Fruit fly (Drosophila melanogaster) whole organism, embryonic: ENCODE data around the gene Ntf-2r.
A peak's percentile ranks its signal among the peaks of the same experiment; 100 is the strongest.

Experiments
- Bgb ChIP-seq: fragments of 200-800 bp; sonication (Bioruptor generic); IDR thresholded peaks from 2 replicates; pipeline ENCODE4 v1.3.6; 2022; ENCODE audit warnings: missing biosample characterization, missing genetic modification characterization; ENCODE audit not compliant: partially characterized antibody
- Blimp-1 ChIP-seq: fragments of 200-800 bp; sonication (Bioruptor generic); optimal IDR thresholded peaks from 3 replicates; lab custom pipeline; 2018; ENCODE audit warnings: missing biosample characterization, missing genetic modification characterization, mild to moderate bottlenecking, moderate library complexity, missing genetic modification reagents
- BtbVII ChIP-seq: fragments of 200-800 bp; sonication (Bioruptor generic); optimal IDR thresholded peaks from 3 replicates; lab custom pipeline; 2017; ENCODE audit warnings: missing biosample characterization, mild to moderate bottlenecking, missing genetic modification characterization
- CG10366 ChIP-seq: fragments of 200-800 bp; sonication (Bioruptor generic); IDR thresholded peaks from 2 replicates; pipeline ENCODE4 v1.3.6; 2022; ENCODE audit warnings: missing biosample characterization, missing genetic modification characterization
- CG11247 ChIP-seq: fragments of 200-800 bp; sonication (Bioruptor generic); IDR thresholded peaks from 2 replicates; pipeline ENCODE4 v1.3.6; 2022; ENCODE audit warnings: missing biosample characterization, missing genetic modification characterization
- CG12299 ChIP-seq: fragments of 200-800 bp; sonication (Bioruptor generic); optimal IDR thresholded peaks from 2 replicates; lab custom pipeline; 2018; ENCODE audit warnings: missing biosample characterization, mild to moderate bottlenecking, missing genetic modification characterization
- CG1233 ChIP-seq: fragments of 200-800 bp; sonication (Bioruptor generic); optimal IDR thresholded peaks from 4 replicates; lab custom pipeline; 2018; ENCODE audit warnings: missing biosample characterization, mild to moderate bottlenecking, missing genetic modification characterization
- CG13424 ChIP-seq: fragments of 200-800 bp; sonication (Bioruptor generic); optimal IDR thresholded peaks from 2 replicates; lab custom pipeline; 2019; ENCODE audit warnings: missing biosample characterization, mild to moderate bottlenecking, missing genetic modification characterization, moderate library complexity
- CG1603 ChIP-seq: fragments of 200-800 bp; sonication (Bioruptor generic); optimal IDR thresholded peaks from 2 replicates; lab custom pipeline; 2019; ENCODE audit warnings: missing biosample characterization, mild to moderate bottlenecking, missing genetic modification characterization, moderate library complexity
- CG16815 ChIP-seq: fragments of 200-800 bp; sonication (Bioruptor generic); optimal IDR thresholded peaks from 3 replicates; lab custom pipeline; 2017; ENCODE audit warnings: missing biosample characterization, mild to moderate bottlenecking, missing genetic modification characterization
- CG17328 ChIP-seq: fragments of 200-800 bp; sonication (Bioruptor generic); IDR thresholded peaks from 2 replicates; pipeline ENCODE4 v1.3.6; 2022; ENCODE audit warnings: missing biosample characterization, missing genetic modification characterization
- CG1832 ChIP-seq: fragments of 200-800 bp; sonication (Bioruptor generic); optimal IDR thresholded peaks from 2 replicates; lab custom pipeline; 2017; ENCODE audit warnings: missing biosample characterization, mild to moderate bottlenecking, missing genetic modification characterization, inconsistent platforms
- CG18476 ChIP-seq: fragments of 200-800 bp; sonication (Bioruptor generic); optimal IDR thresholded peaks from 2 replicates; lab custom pipeline; 2016; ENCODE audit warnings: missing biosample characterization, mild to moderate bottlenecking, missing genetic modification characterization
- CG2120 ChIP-seq: fragments of 200-800 bp; sonication (Bioruptor generic); optimal IDR thresholded peaks from 3 replicates; lab custom pipeline; 2016; ENCODE audit warnings: missing biosample characterization, missing genetic modification characterization
- CG31224 ChIP-seq: fragments of 200-800 bp; sonication (Bioruptor generic); IDR thresholded peaks from 2 replicates; pipeline ENCODE4 v1.3.6; 2022; ENCODE audit warnings: missing biosample characterization, missing genetic modification characterization
- CG31441 ChIP-seq: fragments of 200-800 bp; sonication (Bioruptor generic); IDR thresholded peaks from 2 replicates; pipeline ENCODE4 v1.3.6; 2022; ENCODE audit warnings: missing biosample characterization, missing genetic modification characterization
- CG6683 ChIP-seq: fragments of 200-800 bp; sonication (Bioruptor generic); optimal IDR thresholded peaks from 2 replicates; lab custom pipeline; 2017; ENCODE audit warnings: missing biosample characterization, mild to moderate bottlenecking, missing genetic modification characterization, missing genetic modification reagents
- CG7963 ChIP-seq: fragments of 200-800 bp; sonication (Bioruptor generic); IDR thresholded peaks from 3 replicates; pipeline ENCODE4 v1.3.6; 2022; ENCODE audit warnings: missing biosample characterization, missing genetic modification characterization; ENCODE audit not compliant: partially characterized antibody
- CG8359 ChIP-seq: fragments of 200-800 bp; sonication (Bioruptor generic); optimal IDR thresholded peaks from 2 replicates; lab custom pipeline; 2017; ENCODE audit warnings: missing biosample characterization, mild to moderate bottlenecking, missing genetic modification characterization, borderline replicate concordance
- CG8765 ChIP-seq: fragments of 200-800 bp; sonication (Bioruptor generic); IDR thresholded peaks from 2 replicates; pipeline ENCODE4 v1.3.6; 2022; ENCODE audit warnings: missing biosample characterization, missing genetic modification characterization
- CTCF ChIP-seq: fragments of 200-800 bp; sonication (Bioruptor generic); optimal IDR thresholded peaks from 2 replicates; lab custom pipeline; 2017; ENCODE audit warnings: missing biosample characterization, mild to moderate bottlenecking, missing genetic modification characterization, moderate library complexity
- Drgx ChIP-seq: fragments of 200-800 bp; sonication (Bioruptor generic); IDR thresholded peaks from 2 replicates; pipeline ENCODE4 v1.3.6; 2022; ENCODE audit warnings: missing biosample characterization, missing genetic modification characterization
- Ets65A ChIP-seq: fragments of 200-800 bp; sonication (Bioruptor generic); peaks from one replicate; lab custom pipeline; 2016; ENCODE audit warnings: missing biosample characterization, missing genetic modification characterization
- NK7.1 ChIP-seq: fragments of 200-800 bp; sonication (Bioruptor generic); optimal IDR thresholded peaks from 3 replicates; lab custom pipeline; 2016; ENCODE audit warnings: missing biosample characterization, missing genetic modification characterization
- Side ChIP-seq: fragments of 200-800 bp; sonication (Bioruptor generic); optimal IDR thresholded peaks from 2 replicates; lab custom pipeline; 2016; ENCODE audit warnings: missing biosample characterization, missing genetic modification characterization
- Xrp1 ChIP-seq: fragments of 200-800 bp; sonication (Bioruptor generic); IDR thresholded peaks from 2 replicates; pipeline ENCODE4 v1.3.6; 2022; ENCODE audit warnings: missing biosample characterization, missing genetic modification characterization
- abd-A ChIP-seq: fragments of 200-800 bp; sonication (Bioruptor generic); optimal IDR thresholded peaks from 3 replicates; lab custom pipeline; 2019; ENCODE audit warnings: missing biosample characterization, mild to moderate bottlenecking, missing genetic modification characterization, moderate library complexity
- amos ChIP-seq: fragments of 200-800 bp; sonication (Bioruptor generic); IDR thresholded peaks from 2 replicates; pipeline ENCODE4 v1.3.6; 2022; ENCODE audit warnings: missing biosample characterization, missing genetic modification characterization; ENCODE audit not compliant: partially characterized antibody
- ara ChIP-seq: fragments of 200-800 bp; sonication (Bioruptor generic); IDR thresholded peaks from 2 replicates; pipeline ENCODE4 v1.3.6; 2022; ENCODE audit warnings: missing biosample characterization, missing genetic modification characterization
- bigmax ChIP-seq: fragments of 200-800 bp; sonication (Bioruptor generic); optimal IDR thresholded peaks from 2 replicates; lab custom pipeline; 2018; ENCODE audit warnings: missing biosample characterization, mild to moderate bottlenecking, missing genetic modification characterization
- br ChIP-seq: fragments of >200 bp; optimal IDR thresholded peaks from 2 replicates; lab custom pipeline; 2017
- chinmo ChIP-seq: fragments of 200-800 bp; sonication (Bioruptor generic); IDR thresholded peaks from 4 replicates; pipeline ENCODE4 v1.3.6; 2022; ENCODE audit warnings: missing biosample characterization, missing genetic modification characterization; ENCODE audit not compliant: partially characterized antibody
- dati ChIP-seq: fragments of 200-800 bp; sonication (Bioruptor generic); IDR thresholded peaks from 2 replicates; pipeline ENCODE4 v1.3.6; 2022; ENCODE audit warnings: missing biosample characterization, missing genetic modification characterization
- disco-r ChIP-seq: fragments of 200-800 bp; sonication (Bioruptor generic); optimal IDR thresholded peaks from 2 replicates; lab custom pipeline; 2016; ENCODE audit warnings: missing biosample characterization, missing genetic modification characterization
- dmrt99B ChIP-seq: fragments of 200-800 bp; sonication (Bioruptor generic); optimal IDR thresholded peaks from 2 replicates; lab custom pipeline; 2018; ENCODE audit warnings: missing biosample characterization, mild to moderate bottlenecking, missing genetic modification characterization, moderate library complexity
- fd96Cb ChIP-seq: fragments of 200-800 bp; sonication (Bioruptor generic); optimal IDR thresholded peaks from 2 replicates; lab custom pipeline; 2018; ENCODE audit warnings: missing biosample characterization, mild to moderate bottlenecking, missing genetic modification characterization, moderate library complexity
- grau ChIP-seq: fragments of 200-800 bp; optimal IDR thresholded peaks from 3 replicates; lab custom pipeline; 2019; ENCODE audit warnings: missing biosample characterization, mild to moderate bottlenecking, missing genetic modification characterization, moderate library complexity
- gro ChIP-seq: fragments of 200-800 bp; sonication (Bioruptor generic); optimal IDR thresholded peaks from 2 replicates; lab custom pipeline; 2016; ENCODE audit warnings: missing biosample characterization, missing genetic modification characterization
- kni ChIP-seq: fragments of 200-800 bp; sonication (Bioruptor generic); optimal IDR thresholded peaks from 3 replicates; lab custom pipeline; 2017; ENCODE audit warnings: mild to moderate bottlenecking, missing biosample characterization, missing genetic modification reagents, missing genetic modification characterization
- lab ChIP-seq: fragments of 200-800 bp; sonication (Bioruptor generic); optimal IDR thresholded peaks from 3 replicates; lab custom pipeline; 2017; ENCODE audit warnings: missing biosample characterization, missing genetic modification characterization, mild to moderate bottlenecking, moderate library complexity, missing genetic modification reagents
- lbe ChIP-seq: fragments of 200-800 bp; sonication (Bioruptor generic); optimal IDR thresholded peaks from 2 replicates; lab custom pipeline; 2016; ENCODE audit warnings: missing biosample characterization, mild to moderate bottlenecking, missing genetic modification characterization
- nau ChIP-seq: fragments of 200-800 bp; sonication (Bioruptor generic); optimal IDR thresholded peaks from 3 replicates; lab custom pipeline; 2017; ENCODE audit warnings: missing biosample characterization, mild to moderate bottlenecking, missing genetic modification characterization, missing genetic modification reagents
- org-1 ChIP-seq: fragments of 200-800 bp; sonication (Bioruptor generic); optimal IDR thresholded peaks from 2 replicates; lab custom pipeline; 2017; ENCODE audit warnings: missing biosample characterization, missing genetic modification characterization
- pum ChIP-seq: fragments of 200-800 bp; sonication (Bioruptor generic); optimal IDR thresholded peaks from 2 replicates; lab custom pipeline; 2016; ENCODE audit warnings: missing biosample characterization, missing genetic modification characterization
- ro ChIP-seq: fragments of 200-800 bp; sonication (Bioruptor generic); IDR thresholded peaks from 2 replicates; pipeline ENCODE4 v1.3.6; 2022; ENCODE audit warnings: missing biosample characterization, missing genetic modification characterization
- scrt ChIP-seq: fragments of 200-800 bp; sonication (Bioruptor generic); optimal IDR thresholded peaks from 2 replicates; lab custom pipeline; 2018; ENCODE audit warnings: missing biosample characterization, mild to moderate bottlenecking, missing genetic modification characterization, moderate library complexity
- sd ChIP-seq: fragments of 200-800 bp; sonication (Bioruptor generic); optimal IDR thresholded peaks from 3 replicates; lab custom pipeline; 2018; ENCODE audit warnings: missing biosample characterization, mild to moderate bottlenecking, missing genetic modification characterization, moderate library complexity
- sim ChIP-seq: fragments of 200-800 bp; sonication (Bioruptor generic); IDR thresholded peaks from 2 replicates; pipeline ENCODE4 v1.3.6; 2022; ENCODE audit warnings: missing biosample characterization, missing genetic modification characterization
- stc ChIP-seq: fragments of 200-800 bp; sonication (Bioruptor generic); IDR thresholded peaks from 2 replicates; pipeline ENCODE4 v1.3.6; 2022; ENCODE audit warnings: missing biosample characterization, missing genetic modification characterization
- trh ChIP-seq: fragments of 200-800 bp; sonication (Bioruptor generic); optimal IDR thresholded peaks from 2 replicates; lab custom pipeline; 2016; ENCODE audit warnings: missing biosample characterization, missing genetic modification characterization
- yki ChIP-seq: fragments of >200 bp; optimal IDR thresholded peaks from 3 replicates; lab custom pipeline; 2018
- zen2 ChIP-seq: fragments of 200-800 bp; sonication (Bioruptor generic); IDR thresholded peaks from 3 replicates; pipeline ENCODE4 v1.3.6; 2022; ENCODE audit warnings: missing biosample characterization, missing genetic modification characterization; ENCODE audit not compliant: partially characterized antibody

Ntf-2r gene

dm6 chr2L:18504881-18505280, 50.4 kb downstream of the Ntf-2r start (continued):
- TF ChIP-seq fd96Cb (tag; lab: Kevin White, UChicago) (peak; percentile 44), lab (GFP tag; lab: Kevin White, UChicago) (peak; percentile 37), chinmo (GFP tag; lab: Robert Waterston, UW) (no peak), zen2 (GFP tag; lab: Robert Waterston, UW) (no peak), CG18476 (GFP tag; lab: Kevin White, UChicago) (peak; percentile 6), Blimp-1 (GFP tag; lab: Kevin White, UChicago) (peak; percentile 52), stc (GFP tag; lab: Robert Waterston, UW) (peak; percentile 75), sd (tag; lab: Kevin White, UChicago) (no peak), CG6683 (GFP tag; lab: Kevin White, UChicago) (no peak), CG7963 (no peak), CG8359 (GFP tag; lab: Kevin White, UChicago) (peak; percentile 33), Bgb (GFP tag; lab: Robert Waterston, UW) (no peak), abd-A (no peak), CG1832 (no peak), nau (GFP tag; lab: Kevin White, UChicago) (peak; percentile 7), scrt (no peak), org-1 (GFP tag; lab: Kevin White, UChicago) (peak; percentile 12), ro (GFP tag; lab: Robert Waterston, UW) (no peak), pum (GFP tag; lab: Kevin White, UChicago) (peak; percentile 20), CG11247 (no peak), CG16815 (GFP tag; lab: Kevin White, UChicago) (peak; percentile 59), br (lab: Kevin White, UChicago) (no peak), NK7.1 (GFP tag; lab: Kevin White, UChicago) (no peak), Drgx (GFP tag; lab: Robert Waterston, UW) (peak; percentile 80), CG2120 (GFP tag; lab: Kevin White, UChicago) (peak; percentile 34), bigmax (GFP tag; lab: Kevin White, UChicago) (no peak), BtbVII (GFP tag; lab: Kevin White, UChicago) (no peak), Ets65A (GFP tag; lab: Kevin White, UChicago) (no peak), amos (GFP tag; lab: Robert Waterston, UW) (no peak), CG31441 (GFP tag; lab: Robert Waterston, UW) (peak; percentile 47; the same call in 1 of the 2 replicates), sim (no peak), CG13424 (tag; lab: Kevin White, UChicago) (peak; percentile 55), yki (lab: Kevin White, UChicago) (no peak), Xrp1 (GFP tag; lab: Robert Waterston, UW) (peak; percentile 86), CTCF (GFP tag; lab: Kevin White, UChicago) (no peak), trh (GFP tag; lab: Kevin White, UChicago) (no peak), CG8765 (GFP tag; lab: Robert Waterston, UW) (no peak), grau (tag; lab: Kevin White, UChicago) (peak; percentile 58), dati (0 out of 2 replicates have a peak, but pooled peaks have one; percentile 24), CG31224 (no peak), CG12299 (tag; lab: Kevin White, UChicago) (no peak), CG1603 (tag; lab: Kevin White, UChicago) (peak; percentile 74), Side (GFP tag; lab: Kevin White, UChicago) (peak; percentile 43), CG10366 (GFP tag; lab: Robert Waterston, UW) (peak; percentile 53; the same call in 1 of the 2 replicates), dmrt99B (tag; lab: Kevin White, UChicago) (peak; percentile 64), CG1233 (peak; percentile 23), lbe (GFP tag; lab: Kevin White, UChicago) (no peak), kni (GFP tag; lab: Kevin White, UChicago) (no peak), CG17328 (GFP tag; lab: Robert Waterston, UW) (peak; percentile 73), disco-r (GFP tag; lab: Kevin White, UChicago) (peak; percentile 32), ara (GFP tag; lab: Robert Waterston, UW) (peak; percentile 83), gro (GFP tag; lab: Kevin White, UChicago) (no peak)
